Worm (Caenorhabditis elegans) whole organism, L4 larva: ENCODE measurements around the gene F47E1.2.

ENCODE experiments used
- F49E8.2 ChIP-seq: sonication (generic microtip); optimal IDR thresholded peaks from 2 replicates; lab custom pipeline; 2016; ENCODE audit warnings: missing compliant biosample characterization, mild to moderate bottlenecking, missing genetic modification characterization, borderline replicate concordance
- T26A8.4 ChIP-seq: fragments of 200-800 bp; sonication (Bioruptor generic); IDR thresholded peaks from 2 replicates; pipeline ENCODE4 v1.3.6; 2022; ENCODE audit warnings: missing genetic modification characterization, missing compliant biosample characterization
- Y48G9A.11 ChIP-seq: fragments of 200-800 bp; sonication (Bioruptor generic); IDR thresholded peaks from 2 replicates; pipeline ENCODE4 v1.3.6; 2022; ENCODE audit warnings: missing genetic modification reagents, missing genetic modification characterization, missing compliant biosample characterization
- ZK337.2 ChIP-seq: fragments of 200-800 bp; sonication (Bioruptor generic); IDR thresholded peaks from 2 replicates; pipeline ENCODE4 v1.3.6; 2022; ENCODE audit warnings: missing genetic modification reagents, missing genetic modification characterization, missing compliant biosample characterization
- ZK546.5 ChIP-seq, 2 experiments: sonication (generic microtip); optimal IDR thresholded peaks; 2 replicates each; lab custom pipeline; 2017; ENCODE audit warnings: missing biosample characterization in 2 of 2, missing genetic modification characterization in 2 of 2
- aha-1 ChIP-seq: fragments of 150-350 bp; peaks from one replicate; lab custom pipeline; 2014; ENCODE audit warnings: missing biosample characterization, missing genetic modification characterization
- arid-1 ChIP-seq: fragments of 200-800 bp; sonication (Bioruptor generic); conservative IDR thresholded peaks from 2 replicates; pipeline ENCODE4 v1.3.6; 2022; ENCODE audit warnings: missing genetic modification reagents, missing genetic modification characterization, missing compliant biosample characterization
- ceh-20 ChIP-seq: fragments of 200-800 bp; sonication (Bioruptor generic); IDR thresholded peaks from 2 replicates; pipeline ENCODE4 v1.3.6; 2022; ENCODE audit warnings: missing genetic modification reagents, missing genetic modification characterization, missing compliant biosample characterization
- ceh-32 ChIP-seq: sonication (generic microtip); optimal IDR thresholded peaks from 2 replicates; lab custom pipeline; 2016; ENCODE audit warnings: mild to moderate bottlenecking, missing genetic modification characterization, missing compliant biosample characterization; ENCODE audit not compliant: poor library complexity
- ceh-44 ChIP-seq: fragments of 200-800 bp; sonication (Bioruptor generic); IDR thresholded peaks from 2 replicates; pipeline ENCODE4 v1.3.6; 2022; ENCODE audit warnings: missing genetic modification reagents, missing genetic modification characterization, missing compliant biosample characterization
- ces-1 ChIP-seq: fragments of 150-350 bp; sonication (generic microtip); optimal IDR thresholded peaks from 4 replicates; lab custom pipeline; 2014; ENCODE audit warnings: missing biosample characterization, missing genetic modification reagents, missing genetic modification characterization
- daf-16 ChIP-seq, 3 experiments: sonication (generic microtip); optimal IDR thresholded peaks; 2 replicates each; lab custom pipeline; 2016 to 2017; ENCODE audit warnings: missing genetic modification characterization in 3 of 3, missing genetic modification reagents in 3 of 3, mild to moderate bottlenecking in 2 of 3, missing compliant biosample characterization in 2 of 3, missing biosample characterization in 1 of 3, moderate library complexity in 1 of 3
- dmd-9 ChIP-seq: fragments of 200-800 bp; sonication (Bioruptor generic); IDR thresholded peaks from 2 replicates; pipeline ENCODE4 v1.3.6; 2022; ENCODE audit warnings: missing genetic modification reagents, missing genetic modification characterization, missing compliant biosample characterization
- duxl-1 ChIP-seq: sonication (generic microtip); optimal IDR thresholded peaks from 2 replicates; lab custom pipeline; 2016; ENCODE audit warnings: mild to moderate bottlenecking, missing genetic modification characterization, moderate library complexity, missing compliant biosample characterization; ENCODE audit not compliant: poor library complexity
- egl-27 ChIP-seq: sonication (generic microtip); optimal IDR thresholded peaks from 3 replicates; lab custom pipeline; 2017; ENCODE audit warnings: missing biosample characterization, missing genetic modification reagents, missing genetic modification characterization
- fkh-10 ChIP-seq: fragments of 150-350 bp; optimal IDR thresholded peaks from 2 replicates; lab custom pipeline; 2014; ENCODE audit warnings: missing biosample characterization, missing genetic modification reagents, missing genetic modification characterization
- hlh-11 ChIP-seq: fragments of 200-800 bp; sonication (Bioruptor generic); optimal IDR thresholded peaks from 2 replicates; lab custom pipeline; 2018; ENCODE audit warnings: mild to moderate bottlenecking, missing genetic modification characterization, missing compliant biosample characterization
- lin-13 ChIP-seq: fragments of 150-350 bp; optimal IDR thresholded peaks from 2 replicates; lab custom pipeline; 2014; ENCODE audit warnings: missing biosample characterization, missing genetic modification reagents, missing genetic modification characterization
- madf-9 ChIP-seq: fragments of 200-800 bp; sonication (Bioruptor generic); conservative IDR thresholded peaks from 2 replicates; pipeline ENCODE4 v1.3.6; 2022; ENCODE audit warnings: missing genetic modification reagents, missing genetic modification characterization, missing compliant biosample characterization
- mxl-2 ChIP-seq: fragments of 200-800 bp; sonication (Bioruptor generic); conservative IDR thresholded peaks from 2 replicates; pipeline ENCODE4 v1.3.6; 2022; ENCODE audit warnings: missing genetic modification reagents, missing genetic modification characterization, missing compliant biosample characterization
- nhr-11 ChIP-seq: fragments of 150-350 bp; optimal IDR thresholded peaks from 2 replicates; lab custom pipeline; 2014; ENCODE audit warnings: missing biosample characterization, missing genetic modification characterization
- nhr-111 ChIP-seq: fragments of 200-800 bp; sonication (Bioruptor generic); optimal IDR thresholded peaks from 2 replicates; lab custom pipeline; 2018; ENCODE audit warnings: mild to moderate bottlenecking, missing genetic modification characterization, missing compliant biosample characterization
- nhr-77 ChIP-seq: fragments of 150-350 bp; optimal IDR thresholded peaks from 2 replicates; lab custom pipeline; 2014; ENCODE audit warnings: missing biosample characterization, missing genetic modification characterization
- php-3 ChIP-seq: fragments of 200-800 bp; sonication (Bioruptor generic); IDR thresholded peaks from 2 replicates; pipeline ENCODE4 v1.3.6; 2022; ENCODE audit warnings: missing genetic modification reagents, missing genetic modification characterization, missing compliant biosample characterization
- saeg-2 ChIP-seq: fragments of 200-800 bp; sonication (Bioruptor generic); IDR thresholded peaks from 2 replicates; pipeline ENCODE4 v1.3.6; 2022; ENCODE audit warnings: missing genetic modification reagents, missing genetic modification characterization, missing compliant biosample characterization
- set-16 ChIP-seq: fragments of 200-800 bp; sonication (Bioruptor generic); IDR thresholded peaks from 2 replicates; pipeline ENCODE4 v1.3.6; 2022; ENCODE audit warnings: missing genetic modification reagents, missing genetic modification characterization, missing compliant biosample characterization
- skn-1 ChIP-seq: fragments of 150-350 bp; optimal IDR thresholded peaks from 2 replicates; lab custom pipeline; 2014; ENCODE audit warnings: missing biosample characterization, missing genetic modification characterization
- snpc-4 ChIP-seq: fragments of 150-350 bp; optimal IDR thresholded peaks from 2 replicates; lab custom pipeline; 2014; ENCODE audit warnings: missing biosample characterization, missing genetic modification characterization
- unc-62 ChIP-seq, 3 experiments: fragments of 150-350 bp in 1 of 3; sonication (generic microtip); optimal IDR thresholded peaks in 2 of 3; peaks in 1 of 3; 1 replicate in 1 of 3; 2 replicates in 2 of 3; lab custom pipeline; 2014 to 2017; ENCODE audit warnings: missing biosample characterization in 3 of 3, missing genetic modification characterization in 3 of 3, missing genetic modification reagents in 3 of 3, missing genotype in 1 of 3
- zag-1 ChIP-seq: fragments of 150-350 bp; optimal IDR thresholded peaks from 2 replicates; lab custom pipeline; 2014; ENCODE audit warnings: missing biosample characterization, missing genetic modification characterization
- zip-2 ChIP-seq: fragments of 150-350 bp; optimal IDR thresholded peaks from 2 replicates; lab custom pipeline; 2014; ENCODE audit warnings: missing biosample characterization, missing genetic modification characterization
- ztf-11 ChIP-seq: fragments of 150-350 bp; optimal IDR thresholded peaks from 2 replicates; lab custom pipeline; 2014; ENCODE audit warnings: missing biosample characterization, missing genetic modification characterization
- ztf-7 ChIP-seq: fragments of 150-350 bp; optimal IDR thresholded peaks from 2 replicates; lab custom pipeline; 2014; ENCODE audit warnings: missing biosample characterization, missing genetic modification characterization

The F47E1.2 gene

DNA sequence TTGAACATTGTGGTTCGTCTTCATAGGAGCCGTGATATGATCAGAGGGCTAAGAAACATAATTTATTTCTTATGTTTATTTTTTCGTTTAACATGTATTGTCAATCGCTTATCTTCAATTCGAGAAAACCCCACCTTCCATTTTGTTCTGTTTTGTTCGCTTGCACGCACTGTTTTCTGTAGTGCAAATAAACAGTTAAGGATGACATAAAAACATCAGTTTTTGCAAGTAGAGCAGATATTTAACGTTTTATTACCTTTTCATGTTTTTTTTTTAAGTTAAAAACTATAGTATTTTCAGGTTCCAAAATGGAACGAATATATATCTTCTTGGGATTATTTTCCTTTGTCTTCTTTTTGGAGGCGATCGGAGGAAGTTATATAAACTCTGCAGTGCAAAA is at the start of gene F47E1.2:
TSS of gene F47E1.2 (plus strand) at position 301 of the 400 bp plus-strand sequence.
- TF ChIP-seq ztf-7 (tag; lab: Kevin White, UChicago) (no peak), ceh-20 (GFP tag; lab: Robert Waterston, UW) (no peak), fkh-10 (GFP tag; lab: Kevin White, UChicago) (no peak), ZK546.5 (tag; optimal IDR thresholded peaks at IDR 0.05; lab: Kevin White, UChicago) (no peak), snpc-4 (no peak), ceh-44 (no peak), set-16 (GFP tag; lab: Robert Waterston, UW) (no peak), duxl-1 (no peak), ces-1 (no peak), nhr-111 (GFP tag; lab: Kevin White, UChicago) (no peak), nhr-11 (tag; lab: Kevin White, UChicago) (no peak), arid-1 (GFP tag; lab: Robert Waterston, UW) (no peak), unc-62 (GFP tag; optimal IDR thresholded peaks at IDR 0.05 in 1 of 2; lab: Kevin White, UChicago) (no peak), unc-62 (tag; optimal IDR thresholded peaks at IDR 0.05; lab: Kevin White, UChicago) (no peak)

DNA sequence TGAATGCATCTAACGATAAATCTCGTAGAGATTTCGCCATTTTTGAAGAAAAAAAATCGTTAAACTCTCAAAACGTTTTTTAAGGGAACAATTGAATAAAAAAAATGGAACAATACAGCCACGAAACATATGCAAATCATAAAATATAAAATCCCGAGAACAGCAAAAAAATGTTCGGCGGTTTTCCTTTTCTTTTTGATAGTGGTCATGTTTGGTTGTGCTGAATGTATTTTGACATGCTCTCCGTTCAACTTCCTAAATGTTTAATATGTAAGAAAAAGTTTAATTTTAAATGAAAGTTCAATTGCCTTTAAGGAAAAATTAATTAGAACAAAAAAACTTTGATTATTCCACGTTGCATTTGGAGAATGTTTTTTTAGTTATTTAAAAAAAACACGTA is 47.0 kb upstream of the F47E1.2 start, which contains the start of gene C24A3.9:
TSS of gene C24A3.9 (minus strand) at position 101 of the 400 bp plus-strand sequence.
- TF ChIP-seq snpc-4: no peak
- TF ChIP-seq dmd-9: no peak
- no peak for TF ChIP-seq ztf-11
- no peak for TF ChIP-seq skn-1
- no peak for TF ChIP-seq F49E8.2 (tag; lab: Kevin White, UChicago)
- TF ChIP-seq zip-2 (tag; lab: Kevin White, UChicago): no peak
- TF ChIP-seq egl-27: no peak
- no peak for TF ChIP-seq ZK337.2
- no peak for TF ChIP-seq php-3
- no peak for TF ChIP-seq madf-9 (GFP tag; lab: Robert Waterston, UW)
- no peak for TF ChIP-seq daf-16 (GFP tag; optimal IDR thresholded peaks at IDR 0.05; lab: Kevin White, UChicago)
- no peak for TF ChIP-seq daf-16 (tag; optimal IDR thresholded peaks at IDR 0.05; lab: Kevin White, UChicago)
- no peak for TF ChIP-seq Y48G9A.11 (GFP tag; lab: Robert Waterston, UW)
- no peak for TF ChIP-seq T26A8.4 (GFP tag; lab: Robert Waterston, UW)

DNA sequence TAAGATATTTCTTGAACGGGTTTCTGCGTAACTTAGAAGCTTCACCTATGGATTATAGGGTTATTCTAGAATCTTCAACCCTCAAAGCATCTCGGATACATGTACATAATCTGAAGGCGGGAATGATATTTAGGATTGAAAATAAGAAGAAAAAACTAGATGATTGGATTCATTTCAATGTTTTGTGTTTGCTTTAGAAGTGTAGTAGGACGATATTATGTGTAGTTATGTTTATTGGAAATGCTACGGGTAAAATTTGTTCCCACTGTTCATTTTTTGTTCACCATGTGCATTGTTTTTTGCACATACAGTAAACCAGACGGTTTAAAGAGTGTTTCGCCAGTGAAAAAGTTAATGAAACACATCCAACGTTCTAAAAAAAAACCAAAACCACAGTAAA is 46.0 kb upstream of the F47E1.2 start:
- TF ChIP-seq nhr-77 (tag; lab: Kevin White, UChicago) (no peak), aha-1 (peak; percentile 92), unc-62 (GFP tag; optimal IDR thresholded peaks at IDR 0.05 in 1 of 2; lab: Kevin White, UChicago) (peak in 1 of 2 experiments; percentile 27), unc-62 (tag; optimal IDR thresholded peaks at IDR 0.05; lab: Kevin White, UChicago) (no peak), mxl-2 (GFP tag; lab: Robert Waterston, UW) (no peak)

DNA sequence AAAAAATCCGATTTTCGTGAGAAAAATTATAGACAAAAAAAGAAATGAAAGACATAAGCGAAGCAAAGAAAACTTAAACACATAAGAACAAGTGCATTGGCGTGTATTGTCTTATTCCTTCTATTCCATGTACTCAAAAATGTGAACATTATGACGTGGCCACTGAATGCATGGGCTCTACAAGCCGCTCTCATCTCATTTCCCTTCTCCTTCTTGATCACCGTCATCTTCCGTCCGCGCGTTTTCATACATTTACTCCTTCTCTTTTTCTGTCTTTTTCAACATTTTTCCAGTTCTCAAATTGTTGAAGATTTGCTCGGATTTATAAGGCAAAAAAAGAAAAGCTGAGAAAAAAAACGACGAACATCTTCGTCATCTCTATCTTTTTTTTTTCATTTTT is 43.0 kb upstream of the F47E1.2 start:
- TF ChIP-seq fkh-10 (GFP tag; lab: Kevin White, UChicago) (peak; percentile 81), ces-1 (no peak), zag-1 (tag; lab: Kevin White, UChicago) (no peak), arid-1 (GFP tag; lab: Robert Waterston, UW) (no peak), hlh-11 (tag; lab: Kevin White, UChicago) (no peak), ZK337.2 (no peak)

DNA sequence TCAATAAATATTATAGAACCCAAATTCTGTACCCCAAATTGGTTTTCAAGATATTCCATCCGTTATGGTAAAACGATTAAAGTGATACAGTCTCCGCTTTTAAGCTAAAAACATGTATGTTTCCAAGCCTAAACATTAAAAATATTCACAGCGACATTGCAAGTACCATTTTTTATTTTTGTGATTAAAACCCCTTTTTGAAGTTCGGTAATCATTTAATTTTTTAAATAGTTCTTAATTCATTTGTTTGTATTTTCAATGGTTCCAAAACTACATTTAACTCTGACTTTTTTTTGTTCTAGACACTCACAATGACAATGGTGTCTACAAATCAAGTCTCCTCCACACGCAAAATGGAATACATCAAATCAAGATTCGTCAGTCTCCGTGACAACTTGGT is 42.0 kb upstream of the F47E1.2 start, which contains the start of gene T25B6.4:
TSS of gene T25B6.4 (plus strand) at position 301 of the 400 bp plus-strand sequence.
- no peak for TF ChIP-seq ceh-32
- no peak for TF ChIP-seq saeg-2 (GFP tag; lab: Robert Waterston, UW)
- TF ChIP-seq lin-13 (GFP tag; lab: Kevin White, UChicago): no peak
- TF ChIP-seq, all 104 proteins: peak for 0
